Worm (Caenorhabditis elegans) whole organism, L4 larva: Measurements from ENCODE around the gene gmeb-2.
A peak's percentile ranks its signal among the peaks of the same experiment; 100 is the strongest.

Source experiments
- T20F7.1 ChIP-seq: fragments of 200-800 bp; sonication (Bioruptor generic); optimal IDR thresholded peaks from 2 replicates; lab custom pipeline; 2018; ENCODE audit warnings: mild to moderate bottlenecking, missing genetic modification characterization, missing compliant biosample characterization
- Y105C5A.15 ChIP-seq: fragments of 200-800 bp; sonication (Bioruptor generic); IDR thresholded peaks from 2 replicates; pipeline ENCODE4 v1.3.6; 2022; ENCODE audit warnings: missing genetic modification characterization, missing compliant biosample characterization
- Y5F2A.4 ChIP-seq: fragments of 200-800 bp; sonication (Bioruptor generic); optimal IDR thresholded peaks from 2 replicates; lab custom pipeline; 2018; ENCODE audit warnings: mild to moderate bottlenecking, missing genetic modification characterization, missing compliant biosample characterization
- Y75B8A.6 ChIP-seq: fragments of 200-800 bp; sonication (Bioruptor generic); IDR thresholded peaks from 2 replicates; pipeline ENCODE4 v1.3.6; 2022; ENCODE audit warnings: missing genetic modification reagents, missing genetic modification characterization, missing compliant biosample characterization
- ZK546.5 ChIP-seq, 2 experiments: sonication (generic microtip); optimal IDR thresholded peaks; 2 replicates each; lab custom pipeline; 2017; ENCODE audit warnings: missing biosample characterization in 2 of 2, missing genetic modification characterization in 2 of 2
- aha-1 ChIP-seq: fragments of 150-350 bp; peaks from one replicate; lab custom pipeline; 2014; ENCODE audit warnings: missing biosample characterization, missing genetic modification characterization
- aly-2 ChIP-seq: sonication (generic microtip); optimal IDR thresholded peaks from 2 replicates; lab custom pipeline; 2018; ENCODE audit warnings: missing biosample characterization, missing genetic modification characterization
- ama-1 ChIP-seq: fragments of 150-350 bp; optimal IDR thresholded peaks from 2 replicates; lab custom pipeline; 2014; ENCODE audit warnings: inconsistent platforms, mixed read lengths
- arid-1 ChIP-seq: fragments of 200-800 bp; sonication (Bioruptor generic); conservative IDR thresholded peaks from 2 replicates; pipeline ENCODE4 v1.3.6; 2022; ENCODE audit warnings: missing genetic modification reagents, missing genetic modification characterization, missing compliant biosample characterization
- ceh-32 ChIP-seq: sonication (generic microtip); optimal IDR thresholded peaks from 2 replicates; lab custom pipeline; 2016; ENCODE audit warnings: mild to moderate bottlenecking, missing genetic modification characterization, missing compliant biosample characterization; ENCODE audit not compliant: poor library complexity
- ceh-82 ChIP-seq: sonication (generic microtip); optimal IDR thresholded peaks from 2 replicates; lab custom pipeline; 2017; ENCODE audit warnings: missing biosample characterization, missing genetic modification characterization
- cey-2 ChIP-seq: sonication (generic microtip); optimal IDR thresholded peaks from 3 replicates; lab custom pipeline; 2017; ENCODE audit warnings: missing genetic modification characterization, mild to moderate bottlenecking, missing compliant biosample characterization, antibody characterized with exemption, borderline replicate concordance; ENCODE audit not compliant: insufficient read depth
- daf-12 ChIP-seq: fragments of 150-350 bp; optimal IDR thresholded peaks from 2 replicates; lab custom pipeline; 2014; ENCODE audit warnings: missing biosample characterization, missing genetic modification reagents, missing genetic modification characterization
- dmd-9 ChIP-seq: fragments of 200-800 bp; sonication (Bioruptor generic); IDR thresholded peaks from 2 replicates; pipeline ENCODE4 v1.3.6; 2022; ENCODE audit warnings: missing genetic modification reagents, missing genetic modification characterization, missing compliant biosample characterization
- dve-1 ChIP-seq: sonication (generic microtip); optimal IDR thresholded peaks from 2 replicates; lab custom pipeline; 2017; ENCODE audit warnings: antibody characterized with exemption, mild to moderate bottlenecking, missing genetic modification characterization, missing compliant biosample characterization; ENCODE audit not compliant: insufficient read depth
- egl-43 ChIP-seq: fragments of 200-800 bp; sonication (Bioruptor generic); IDR thresholded peaks from 2 replicates; pipeline ENCODE4 v1.3.6; 2022; ENCODE audit warnings: missing genetic modification reagents, missing genetic modification characterization, missing compliant biosample characterization
- hlh-11 ChIP-seq: fragments of 200-800 bp; sonication (Bioruptor generic); optimal IDR thresholded peaks from 2 replicates; lab custom pipeline; 2018; ENCODE audit warnings: mild to moderate bottlenecking, missing genetic modification characterization, missing compliant biosample characterization
- hlh-30 ChIP-seq: sonication (generic microtip); optimal IDR thresholded peaks from 2 replicates; lab custom pipeline; 2017; ENCODE audit warnings: antibody characterized with exemption, mild to moderate bottlenecking, missing genetic modification characterization, missing compliant biosample characterization; ENCODE audit not compliant: insufficient read depth
- lim-7 ChIP-seq: fragments of 200-800 bp; sonication (Bioruptor generic); IDR thresholded peaks from 2 replicates; pipeline ENCODE4 v1.3.6; 2022; ENCODE audit warnings: missing genetic modification characterization, missing compliant biosample characterization
- lin-1 ChIP-seq: fragments of 200-800 bp; sonication (Bioruptor generic); IDR thresholded peaks from 2 replicates; pipeline ENCODE4 v1.3.6; 2022; ENCODE audit warnings: missing genetic modification reagents, missing genetic modification characterization, missing compliant biosample characterization
- lin-13 ChIP-seq: fragments of 150-350 bp; optimal IDR thresholded peaks from 2 replicates; lab custom pipeline; 2014; ENCODE audit warnings: missing biosample characterization, missing genetic modification reagents, missing genetic modification characterization
- lin-29 ChIP-seq: fragments of 200-800 bp; sonication (Bioruptor generic); IDR thresholded peaks from 2 replicates; pipeline ENCODE4 v1.3.6; 2022; ENCODE audit warnings: missing genetic modification reagents, missing genetic modification characterization, missing compliant biosample characterization
- lir-3 ChIP-seq: sonication (generic microtip); optimal IDR thresholded peaks from 2 replicates; lab custom pipeline; 2016; ENCODE audit warnings: mild to moderate bottlenecking, missing genetic modification characterization, missing compliant biosample characterization
- lsy-2 ChIP-seq, 2 experiments: fragments of 150-350 bp in 1 of 2; sonication (generic microtip) in 1 of 2; optimal IDR thresholded peaks; 2 replicates each; lab custom pipeline; 2014 to 2017; ENCODE audit warnings: missing biosample characterization in 2 of 2, missing genetic modification characterization in 2 of 2
- madf-5 ChIP-seq, 2 experiments: fragments of 200-800 bp; sonication (Bioruptor generic); IDR thresholded peaks; 2 replicates each; pipeline ENCODE4 v1.3.6; 2022; ENCODE audit warnings: missing compliant biosample characterization in 2 of 2, missing genetic modification characterization in 2 of 2
- mep-1 ChIP-seq: fragments of 150-350 bp; sonication (generic microtip); optimal IDR thresholded peaks from 3 replicates; lab custom pipeline; 2014; ENCODE audit warnings: missing biosample characterization, missing genetic modification characterization
- mes-2 ChIP-seq: sonication (generic microtip); optimal IDR thresholded peaks from 2 replicates; lab custom pipeline; 2016; ENCODE audit warnings: missing genotype, mild to moderate bottlenecking, missing genetic modification characterization, missing compliant biosample characterization; ENCODE audit not compliant: poor library complexity, severe bottlenecking
- mxl-2 ChIP-seq: fragments of 200-800 bp; sonication (Bioruptor generic); conservative IDR thresholded peaks from 2 replicates; pipeline ENCODE4 v1.3.6; 2022; ENCODE audit warnings: missing genetic modification reagents, missing genetic modification characterization, missing compliant biosample characterization
- nhr-10 ChIP-seq: fragments of 150-350 bp; optimal IDR thresholded peaks from 2 replicates; lab custom pipeline; 2014; ENCODE audit warnings: missing biosample characterization, missing genetic modification characterization
- nhr-102 ChIP-seq: sonication (generic microtip); optimal IDR thresholded peaks from 2 replicates; lab custom pipeline; 2016; ENCODE audit warnings: mild to moderate bottlenecking, missing genetic modification characterization, moderate library complexity, missing compliant biosample characterization
- nhr-237 ChIP-seq: sonication (generic microtip); optimal IDR thresholded peaks from 2 replicates; lab custom pipeline; 2017; ENCODE audit warnings: missing biosample characterization, missing genetic modification characterization
- nhr-48 ChIP-seq: sonication (generic microtip); optimal IDR thresholded peaks from 2 replicates; lab custom pipeline; 2016; ENCODE audit warnings: mild to moderate bottlenecking, missing genetic modification characterization, missing compliant biosample characterization
- nhr-6 ChIP-seq: fragments of 150-350 bp; optimal IDR thresholded peaks from 2 replicates; lab custom pipeline; 2014; ENCODE audit warnings: missing biosample characterization, missing genetic modification characterization
- pha-4 ChIP-seq, 2 experiments: fragments of 150-350 bp in 1 of 2; fragments of 200-800 bp in 1 of 2; sonication (Bioruptor generic) in 1 of 2; IDR thresholded peaks in 1 of 2; optimal IDR thresholded peaks in 1 of 2; 2 replicates each; pipeline versions ENCODE4 v1.3.6 to Lab custom; 2014 to 2022; ENCODE audit warnings: missing genetic modification characterization in 2 of 2, missing genetic modification reagents in 2 of 2, missing biosample characterization in 1 of 2, missing compliant biosample characterization in 1 of 2
- php-3 ChIP-seq: fragments of 200-800 bp; sonication (Bioruptor generic); IDR thresholded peaks from 2 replicates; pipeline ENCODE4 v1.3.6; 2022; ENCODE audit warnings: missing genetic modification reagents, missing genetic modification characterization, missing compliant biosample characterization
- sdz-12 ChIP-seq: fragments of 200-800 bp; sonication (Bioruptor generic); optimal IDR thresholded peaks from 2 replicates; lab custom pipeline; 2018; ENCODE audit warnings: mild to moderate bottlenecking, missing genetic modification characterization, missing compliant biosample characterization
- set-16 ChIP-seq: fragments of 200-800 bp; sonication (Bioruptor generic); IDR thresholded peaks from 2 replicates; pipeline ENCODE4 v1.3.6; 2022; ENCODE audit warnings: missing genetic modification reagents, missing genetic modification characterization, missing compliant biosample characterization
- snpc-1.2 ChIP-seq: fragments of 200-800 bp; sonication (Bioruptor generic); IDR thresholded peaks from 2 replicates; pipeline ENCODE4 v1.3.6; 2022; ENCODE audit warnings: missing genetic modification reagents, missing genetic modification characterization, missing compliant biosample characterization
- tag-97 ChIP-seq: fragments of 200-800 bp; sonication (Bioruptor generic); IDR thresholded peaks from 2 replicates; pipeline ENCODE4 v1.3.6; 2022; ENCODE audit warnings: missing genetic modification characterization, missing compliant biosample characterization
- unc-62 ChIP-seq, 3 experiments: fragments of 150-350 bp in 1 of 3; sonication (generic microtip); optimal IDR thresholded peaks in 2 of 3; peaks in 1 of 3; 1 replicate in 1 of 3; 2 replicates in 2 of 3; lab custom pipeline; 2014 to 2017; ENCODE audit warnings: missing biosample characterization in 3 of 3, missing genetic modification characterization in 3 of 3, missing genetic modification reagents in 3 of 3, missing genotype in 1 of 3
- vab-7 ChIP-seq: fragments of 200-800 bp; sonication (Bioruptor generic); IDR thresholded peaks from 2 replicates; pipeline ENCODE4 v1.3.6; 2022; ENCODE audit warnings: missing genetic modification reagents, missing genetic modification characterization, missing compliant biosample characterization
- zfp-3 ChIP-seq: fragments of 200-800 bp; sonication (Bioruptor generic); conservative IDR thresholded peaks from 2 replicates; pipeline ENCODE4 v1.3.6; 2022; ENCODE audit warnings: missing genetic modification reagents, missing genetic modification characterization, missing compliant biosample characterization
- zip-2 ChIP-seq: fragments of 150-350 bp; optimal IDR thresholded peaks from 2 replicates; lab custom pipeline; 2014; ENCODE audit warnings: missing biosample characterization, missing genetic modification characterization

gmeb-2 gene

DNA sequence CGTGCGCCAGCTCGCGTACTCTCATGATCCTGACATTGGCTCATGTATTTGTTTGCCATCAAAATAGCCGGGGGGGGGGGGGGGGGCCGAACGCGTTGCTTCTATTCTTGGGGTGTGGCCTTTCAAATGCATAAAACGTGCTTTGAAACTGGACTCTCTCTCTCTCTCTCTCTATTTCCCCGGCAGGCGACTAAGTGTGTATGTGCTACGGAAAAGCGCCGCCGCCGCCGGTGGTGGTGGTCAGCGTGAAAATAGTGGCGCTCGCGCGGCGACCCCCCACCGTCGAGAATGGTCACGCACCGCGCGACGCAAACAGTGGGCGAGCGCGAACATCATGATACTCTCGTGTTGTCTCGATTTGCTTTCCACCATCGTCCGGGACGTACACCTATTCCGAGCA is 2.1 kb downstream of the gmeb-2 start:
- TF ChIP-seq hlh-30 (peak; percentile 14), lim-7 (GFP tag; lab: Robert Waterston, UW) (no peak), vab-7 (GFP tag; lab: Robert Waterston, UW) (no peak), dmd-9 (no peak), arid-1 (no peak), hlh-11 (tag; lab: Kevin White, UChicago) (peak; percentile 21), mes-2 (tag; lab: Kevin White, UChicago) (no peak), ceh-32 (tag; lab: Kevin White, UChicago) (no peak), aha-1 (tag; lab: Kevin White, UChicago) (peak; percentile 81), pha-4 (GFP tag; IDR thresholded peaks at IDR 0.05; lab: Robert Waterston, UW) (peak; percentile 56; the same call in 1 of the 2 replicates), pha-4 (tag; optimal IDR thresholded peaks at IDR 0.05; lab: Kevin White, UChicago) (no peak), lin-13 (GFP tag; lab: Kevin White, UChicago) (no peak), unc-62 (GFP tag; optimal IDR thresholded peaks at IDR 0.05 in 1 of 2; lab: Kevin White, UChicago) (no peak), unc-62 (tag; optimal IDR thresholded peaks at IDR 0.05; lab: Kevin White, UChicago) (no peak), set-16 (peak; percentile 89), ZK546.5 (tag; optimal IDR thresholded peaks at IDR 0.05; lab: Kevin White, UChicago) (no peak), daf-12 (tag; lab: Kevin White, UChicago) (no peak), snpc-1.2 (GFP tag; lab: Robert Waterston, UW) (no peak), mep-1 (no peak), zfp-3 (GFP tag; lab: Robert Waterston, UW) (no peak), lin-29 (GFP tag; lab: Robert Waterston, UW) (no peak)

DNA sequence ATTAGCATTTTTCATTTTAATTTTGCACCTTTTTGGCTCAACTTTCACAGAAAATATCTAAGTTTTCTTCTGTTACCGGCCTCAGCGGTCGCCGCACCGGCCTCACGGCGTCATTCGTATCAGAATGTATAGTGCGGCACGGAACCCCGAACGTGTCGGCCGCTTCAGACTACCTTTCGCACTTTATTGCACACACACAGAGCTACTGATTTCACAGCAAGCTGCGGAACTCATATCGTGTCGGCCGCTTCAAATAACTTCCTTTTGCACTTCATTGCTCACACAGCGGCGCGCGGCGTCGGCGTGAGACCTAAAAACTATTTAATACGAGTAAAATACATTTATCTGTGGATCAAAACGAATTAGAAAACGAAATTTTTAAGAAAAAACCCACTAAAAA is 5.6 kb downstream of the gmeb-2 start:
- TF ChIP-seq aly-2 (tag; lab: Kevin White, UChicago) = no peak
- TF ChIP-seq sdz-12 (GFP tag; lab: Kevin White, UChicago) = no peak
- no peak for TF ChIP-seq dmd-9

DNA sequence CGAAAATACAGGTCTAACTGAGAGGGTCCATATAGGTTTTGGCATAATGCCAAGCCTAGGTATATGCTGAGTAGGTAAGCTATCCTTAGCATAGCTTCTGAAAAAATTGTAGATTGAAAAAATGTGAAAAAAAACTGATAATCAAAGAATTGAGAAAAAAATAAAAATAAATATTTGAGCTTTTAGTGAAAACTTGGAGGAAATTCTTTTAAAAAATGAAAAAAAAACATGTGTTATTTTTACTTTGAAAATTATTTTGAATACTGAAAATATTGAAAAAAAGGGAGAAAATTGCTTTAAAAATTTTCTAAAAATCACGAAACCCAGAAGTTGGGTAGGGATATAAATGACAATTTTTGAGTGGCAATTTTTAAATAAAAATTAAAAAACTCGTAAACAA is 8.6 kb downstream of the gmeb-2 start, which contains the start of gene F53H4.3:
Gene F53H4.3 (minus strand): TSS at position 101 of the 400 bp plus-strand sequence.
- TF ChIP-seq mxl-2 (GFP tag; lab: Robert Waterston, UW) (no peak), tag-97 (GFP tag; lab: Robert Waterston, UW) (no peak), ceh-82 (no peak), madf-5 (GFP tag; IDR thresholded peaks at IDR 0.05; lab: Robert Waterston, UW) (no peak), Y105C5A.15 (GFP tag; lab: Robert Waterston, UW) (no peak), dve-1 (tag; lab: Kevin White, UChicago) (no peak), egl-43 (GFP tag; lab: Robert Waterston, UW) (no peak), hlh-30 (no peak), ama-1 (lab: Kevin White, UChicago) (no peak)

DNA sequence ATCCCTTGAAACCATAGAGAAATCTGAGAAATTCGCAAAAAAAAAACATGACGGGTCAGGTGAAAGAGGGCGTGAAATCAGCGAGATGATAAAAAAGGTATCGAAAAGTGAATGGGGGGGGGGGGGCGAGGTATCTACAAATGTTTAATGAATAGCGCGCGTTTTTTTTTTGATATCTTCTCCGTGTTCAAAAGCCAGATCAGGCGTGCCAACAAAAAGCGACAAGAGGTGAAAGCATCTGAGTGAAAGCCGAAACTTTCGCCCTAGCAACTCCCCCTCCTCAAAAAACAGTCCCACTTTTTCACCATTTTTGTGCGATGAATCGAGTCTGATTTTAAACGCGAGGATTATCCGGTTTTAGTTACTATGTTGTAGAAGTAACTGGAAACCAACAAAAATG is 9.1 kb downstream of the gmeb-2 start:
- TF ChIP-seq mxl-2 (GFP tag; lab: Robert Waterston, UW) = no peak
- no peak for TF ChIP-seq sdz-12 (GFP tag; lab: Kevin White, UChicago)
- no peak for TF ChIP-seq php-3 (GFP tag; lab: Robert Waterston, UW)
- no peak for TF ChIP-seq nhr-102 (tag; lab: Kevin White, UChicago)
- no peak for TF ChIP-seq zip-2
- no peak for TF ChIP-seq nhr-48 (tag; lab: Kevin White, UChicago)
- TF ChIP-seq dve-1 (tag; lab: Kevin White, UChicago) = no peak
- no peak for TF ChIP-seq Y75B8A.6
- TF ChIP-seq lin-1 = no peak
- no peak for TF ChIP-seq Y5F2A.4 (GFP tag; lab: Kevin White, UChicago)
- TF ChIP-seq cey-2 (tag; lab: Kevin White, UChicago) = no peak
- no peak for TF ChIP-seq nhr-237 (tag; lab: Kevin White, UChicago)
- TF ChIP-seq nhr-6 (tag; lab: Kevin White, UChicago) = no peak
- TF ChIP-seq nhr-10 (tag; lab: Kevin White, UChicago) = no peak
- TF ChIP-seq T20F7.1 (GFP tag; lab: Kevin White, UChicago) = no peak
- no peak for TF ChIP-seq madf-5 (GFP tag; IDR thresholded peaks at IDR 0.05; lab: Robert Waterston, UW)
- TF ChIP-seq mes-2 (tag; lab: Kevin White, UChicago) = no peak
- no peak for TF ChIP-seq lir-3
- TF ChIP-seq lsy-2 (tag; optimal IDR thresholded peaks at IDR 0.05; lab: Kevin White, UChicago) = no peak
- TF ChIP-seq, all 104 proteins: peak for 0
